Worm (Caenorhabditis elegans): Measurements from ENCODE around the gene Y25C1A.6.

- TF ChIP-seq unc-62 (GFP tag; optimal IDR thresholded peaks at IDR 0.05) (no peak), ztf-11 (tag; optimal IDR thresholded peaks at IDR 0.05) (no peak), ceh-82 (tag; optimal IDR thresholded peaks at IDR 0.05) (no peak), tbx-2 (tag; optimal IDR thresholded peaks at IDR 0.05) (no peak), ztf-4 (tag; optimal IDR thresholded peaks at IDR 0.05) (no peak), aly-2 (tag; optimal IDR thresholded peaks at IDR 0.05) (no peak), ama-1 (optimal IDR thresholded peaks at IDR 0.05) (no peak), nhr-76 (tag; optimal IDR thresholded peaks at IDR 0.05) (no peak), lin-15B (tag; optimal IDR thresholded peaks at IDR 0.05) (no peak), egl-5 (tag; optimal IDR thresholded peaks at IDR 0.05) (no peak), lin-39 (tag; optimal IDR thresholded peaks at IDR 0.05) (no peak), mdl-1 (tag; optimal IDR thresholded peaks at IDR 0.05) (no peak), ceh-9 (tag; optimal IDR thresholded peaks at IDR 0.05) (no peak)
These were observed 5.5 kb downstream of the Y25C1A.6 start for ce11 chrII:3066401-3066800.

Data from whole organism, L3 larva.